Worm (Caenorhabditis elegans): ENCODE measurements around the gene zig-4.

DNA sequence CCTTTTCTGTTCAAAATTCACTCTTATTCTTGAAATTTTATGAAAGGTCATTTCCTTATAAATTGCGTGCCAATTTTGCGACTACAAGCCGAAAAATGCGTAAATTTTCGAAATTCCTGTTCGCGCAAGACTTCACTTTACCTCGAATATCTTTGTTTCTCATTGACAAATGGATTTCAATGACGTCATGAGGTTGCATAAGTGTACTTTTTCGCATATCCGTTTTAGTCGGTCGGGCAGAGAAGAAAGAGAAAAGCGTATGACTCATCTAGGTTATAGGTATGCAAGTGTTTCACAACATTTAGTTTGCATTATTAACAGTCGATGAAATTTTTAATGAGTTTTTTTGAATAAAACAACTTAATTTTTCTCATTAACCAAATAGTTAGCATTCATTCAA, 9.2 kb upstream of the zig-4 start:
- TF ChIP-seq egl-27 (tag; optimal IDR thresholded peaks at IDR 0.05) (no peak), fkh-10 (GFP tag; optimal IDR thresholded peaks at IDR 0.05) (no peak), pqm-1 (tag; optimal IDR thresholded peaks at IDR 0.05) (no peak), nhr-90 (tag; optimal IDR thresholded peaks at IDR 0.05; ENCODE audit: poor library complexity) (no peak)
